Fruit fly (Drosophila melanogaster) whole organism, embryonic: ENCODE data around the gene Rack1.

Source experiments
- ATbp ChIP-seq: fragments of 200-800 bp; sonication (Bioruptor generic); optimal IDR thresholded peaks from 2 replicates; lab custom pipeline; 2017; ENCODE audit warnings: missing biosample characterization, mild to moderate bottlenecking, missing genetic modification characterization, missing genetic modification reagents
- Bdp1 ChIP-seq: fragments of 200-800 bp; sonication (Bioruptor generic); optimal IDR thresholded peaks from 3 replicates; lab custom pipeline; 2016; ENCODE audit warnings: missing biosample characterization, missing genetic modification characterization
- Bgb ChIP-seq: fragments of 200-800 bp; sonication (Bioruptor generic); IDR thresholded peaks from 2 replicates; pipeline ENCODE4 v1.3.6; 2022; ENCODE audit warnings: missing biosample characterization, missing genetic modification characterization; ENCODE audit not compliant: partially characterized antibody
- CG12236 ChIP-seq: fragments of 200-800 bp; sonication (Bioruptor generic); optimal IDR thresholded peaks from 2 replicates; lab custom pipeline; 2016; ENCODE audit warnings: missing biosample characterization, missing genetic modification characterization
- CG15479 ChIP-seq: fragments of 200-800 bp; sonication (Bioruptor generic); optimal IDR thresholded peaks from 3 replicates; lab custom pipeline; 2019; ENCODE audit warnings: missing biosample characterization, mild to moderate bottlenecking, missing genetic modification characterization, moderate library complexity
- CG15601 ChIP-seq: fragments of 200-800 bp; sonication (Bioruptor generic); optimal IDR thresholded peaks from 3 replicates; lab custom pipeline; 2019; ENCODE audit warnings: missing biosample characterization, mild to moderate bottlenecking, missing genetic modification characterization, moderate library complexity
- CG16813 ChIP-seq: fragments of 200-800 bp; sonication (Bioruptor generic); IDR thresholded peaks from 3 replicates; pipeline ENCODE4 v1.3.6; 2022; ENCODE audit warnings: missing biosample characterization, missing genetic modification characterization; ENCODE audit not compliant: partially characterized antibody
- CG17359 ChIP-seq: fragments of 200-800 bp; sonication (Bioruptor generic); optimal IDR thresholded peaks from 3 replicates; lab custom pipeline; 2018; ENCODE audit warnings: missing biosample characterization, mild to moderate bottlenecking, missing genetic modification characterization, moderate library complexity
- CG2678 ChIP-seq: fragments of 200-800 bp; sonication (Bioruptor generic); optimal IDR thresholded peaks from 3 replicates; lab custom pipeline; 2019; ENCODE audit warnings: missing biosample characterization, mild to moderate bottlenecking, missing genetic modification characterization, moderate library complexity
- CG2875 ChIP-seq: fragments of 200-800 bp; sonication (Bioruptor generic); optimal IDR thresholded peaks from 2 replicates; lab custom pipeline; 2017; ENCODE audit warnings: missing biosample characterization, mild to moderate bottlenecking, missing genetic modification characterization, missing genetic modification reagents
- CG30020 ChIP-seq: fragments of 200-800 bp; optimal IDR thresholded peaks from 2 replicates; lab custom pipeline; 2019; ENCODE audit warnings: missing biosample characterization, mild to moderate bottlenecking, missing genetic modification characterization, moderate library complexity
- CG34224 ChIP-seq: fragments of 200-800 bp; sonication (Bioruptor generic); IDR thresholded peaks from 3 replicates; pipeline ENCODE4 v1.3.6; 2022; ENCODE audit warnings: missing biosample characterization, missing genetic modification characterization; ENCODE audit not compliant: partially characterized antibody
- CG42726 ChIP-seq: fragments of 200-800 bp; sonication (Bioruptor generic); IDR thresholded peaks from 2 replicates; pipeline ENCODE4 v1.3.6; 2022; ENCODE audit warnings: missing biosample characterization, missing genetic modification characterization; ENCODE audit not compliant: partially characterized antibody
- CG4404 ChIP-seq: fragments of 200-800 bp; sonication (Bioruptor generic); IDR thresholded peaks from 2 replicates; pipeline ENCODE4 v1.3.6; 2022; ENCODE audit warnings: missing biosample characterization, missing genetic modification characterization
- CG6765 ChIP-seq: fragments of 200-800 bp; sonication (Bioruptor generic); optimal IDR thresholded peaks from 3 replicates; lab custom pipeline; 2017; ENCODE audit warnings: missing biosample characterization, mild to moderate bottlenecking, missing genetic modification characterization
- CG9817 ChIP-seq: fragments of 200-800 bp; sonication (Bioruptor generic); optimal IDR thresholded peaks from 2 replicates; lab custom pipeline; 2018; ENCODE audit warnings: missing biosample characterization, mild to moderate bottlenecking, missing genetic modification characterization, moderate library complexity
- Dad ChIP-seq: fragments of 200-800 bp; sonication (Bioruptor generic); optimal IDR thresholded peaks from 3 replicates; lab custom pipeline; 2016; ENCODE audit warnings: missing biosample characterization, missing genetic modification characterization
- Dll ChIP-seq: fragments of 200-800 bp; sonication (Bioruptor generic); IDR thresholded peaks from 4 replicates; pipeline ENCODE4 v1.3.6; 2022; ENCODE audit warnings: missing biosample characterization, missing genetic modification characterization; ENCODE audit not compliant: partially characterized antibody
- Doc3 ChIP-seq: fragments of 200-800 bp; sonication (Bioruptor generic); IDR thresholded peaks from 3 replicates; pipeline ENCODE4 v1.3.6; 2022; ENCODE audit warnings: missing biosample characterization, missing genetic modification characterization; ENCODE audit not compliant: partially characterized antibody
- H15 ChIP-seq: fragments of 200-800 bp; sonication (Bioruptor generic); IDR thresholded peaks from 3 replicates; pipeline ENCODE4 v1.3.6; 2022; ENCODE audit warnings: missing biosample characterization, missing genetic modification characterization
- HmgD ChIP-seq: fragments of 200-800 bp; sonication (Bioruptor generic); optimal IDR thresholded peaks from 3 replicates; lab custom pipeline; 2016; ENCODE audit warnings: missing biosample characterization, missing genetic modification characterization
- NfI ChIP-seq: fragments of 200-800 bp; sonication (Bioruptor generic); optimal IDR thresholded peaks from 3 replicates; lab custom pipeline; 2018; ENCODE audit warnings: missing biosample characterization, mild to moderate bottlenecking, missing genetic modification characterization, moderate library complexity
- Scr ChIP-seq: fragments of 200-800 bp; sonication (Bioruptor generic); IDR thresholded peaks from 2 replicates; pipeline ENCODE4 v1.3.6; 2022; ENCODE audit warnings: missing biosample characterization, missing genetic modification characterization; ENCODE audit not compliant: partially characterized antibody
- Sin3A ChIP-seq: fragments of >200 bp; optimal IDR thresholded peaks from 2 replicates; lab custom pipeline; 2018
- Sox100B ChIP-seq: fragments of 200-800 bp; sonication (Bioruptor generic); optimal IDR thresholded peaks from 3 replicates; lab custom pipeline; 2018; ENCODE audit warnings: missing biosample characterization, mild to moderate bottlenecking, missing genetic modification characterization
- amos ChIP-seq: fragments of 200-800 bp; sonication (Bioruptor generic); IDR thresholded peaks from 2 replicates; pipeline ENCODE4 v1.3.6; 2022; ENCODE audit warnings: missing biosample characterization, missing genetic modification characterization; ENCODE audit not compliant: partially characterized antibody
- ato ChIP-seq: fragments of 200-800 bp; sonication (Bioruptor generic); IDR thresholded peaks from 2 replicates; pipeline ENCODE4 v1.3.6; 2022; ENCODE audit warnings: missing biosample characterization, missing genetic modification characterization; ENCODE audit not compliant: partially characterized antibody
- bbx ChIP-seq: fragments of 200-800 bp; sonication (Bioruptor generic); IDR thresholded peaks from 2 replicates; pipeline ENCODE4 v1.3.6; 2022; ENCODE audit warnings: missing biosample characterization, missing genetic modification characterization; ENCODE audit not compliant: partially characterized antibody
- bcd ChIP-seq: fragments of 200-800 bp; sonication (Bioruptor generic); optimal IDR thresholded peaks from 2 replicates; lab custom pipeline; 2017; ENCODE audit warnings: missing biosample characterization, mild to moderate bottlenecking, missing genetic modification characterization
- chinmo ChIP-seq: fragments of 200-800 bp; sonication (Bioruptor generic); IDR thresholded peaks from 4 replicates; pipeline ENCODE4 v1.3.6; 2022; ENCODE audit warnings: missing biosample characterization, missing genetic modification characterization; ENCODE audit not compliant: partially characterized antibody
- chn ChIP-seq: fragments of 200-800 bp; sonication (Bioruptor generic); optimal IDR thresholded peaks from 2 replicates; lab custom pipeline; 2016; ENCODE audit warnings: missing biosample characterization, missing genetic modification characterization
- ci ChIP-seq: fragments of 200-800 bp; sonication (Bioruptor generic); IDR thresholded peaks from 3 replicates; pipeline ENCODE4 v1.3.6; 2022; ENCODE audit warnings: missing biosample characterization, missing genetic modification characterization
- da ChIP-seq: fragments of 200-800 bp; sonication (Bioruptor generic); optimal IDR thresholded peaks from 2 replicates; lab custom pipeline; 2016; ENCODE audit warnings: missing biosample characterization, missing genetic modification characterization
- dimm ChIP-seq: fragments of 200-800 bp; sonication (Bioruptor generic); IDR thresholded peaks from 2 replicates; pipeline ENCODE4 v1.3.6; 2022; ENCODE audit warnings: missing biosample characterization, missing genetic modification characterization
- ham ChIP-seq: fragments of 200-800 bp; sonication (Bioruptor generic); IDR thresholded peaks from 2 replicates; pipeline ENCODE4 v1.3.6; 2022; ENCODE audit warnings: missing biosample characterization, missing genetic modification characterization
- hb ChIP-seq: fragments of 200-800 bp; sonication (Bioruptor generic); IDR thresholded peaks from 3 replicates; pipeline ENCODE4 v1.3.6; 2022; ENCODE audit warnings: missing biosample characterization, missing genetic modification characterization; ENCODE audit not compliant: partially characterized antibody
- hkb ChIP-seq, 2 experiments: fragments of 200-800 bp in 1 of 2; fragments of >200 bp in 1 of 2; sonication (Bioruptor generic) in 1 of 2; IDR thresholded peaks in 1 of 2; optimal IDR thresholded peaks in 1 of 2; 2 replicates each; pipeline versions ENCODE4 v1.3.6 to Lab custom; 2017 to 2022; ENCODE audit warnings: missing biosample characterization in 1 of 2, missing genetic modification characterization in 1 of 2
- jing ChIP-seq: fragments of 200-800 bp; sonication (Bioruptor generic); optimal IDR thresholded peaks from 2 replicates; lab custom pipeline; 2018; ENCODE audit warnings: missing biosample characterization, mild to moderate bottlenecking, missing genetic modification characterization
- kah ChIP-seq: fragments of 200-800 bp; sonication (Bioruptor generic); optimal IDR thresholded peaks from 2 replicates; lab custom pipeline; 2018; ENCODE audit warnings: missing biosample characterization, mild to moderate bottlenecking, missing genetic modification characterization
- knrl ChIP-seq: fragments of 200-800 bp; sonication (Bioruptor generic); IDR thresholded peaks from 3 replicates; pipeline ENCODE4 v1.3.6; 2022; ENCODE audit warnings: missing biosample characterization, missing genetic modification characterization; ENCODE audit not compliant: partially characterized antibody
- mld ChIP-seq: fragments of 200-800 bp; sonication (Bioruptor generic); IDR thresholded peaks from 3 replicates; pipeline ENCODE4 v1.3.6; 2022; ENCODE audit warnings: missing biosample characterization, missing genetic modification characterization; ENCODE audit not compliant: partially characterized antibody
- nau ChIP-seq: fragments of 200-800 bp; sonication (Bioruptor generic); optimal IDR thresholded peaks from 3 replicates; lab custom pipeline; 2017; ENCODE audit warnings: missing biosample characterization, mild to moderate bottlenecking, missing genetic modification characterization, missing genetic modification reagents
- p53 ChIP-seq: fragments of 200-800 bp; sonication (Bioruptor generic); optimal IDR thresholded peaks from 2 replicates; lab custom pipeline; 2016; ENCODE audit warnings: missing biosample characterization, missing genetic modification characterization
- sens ChIP-seq: fragments of 200-800 bp; sonication (Bioruptor generic); peaks from one replicate; lab custom pipeline; 2016; ENCODE audit warnings: missing biosample characterization, missing genetic modification characterization
- slbo ChIP-seq: fragments of 200-800 bp; sonication (Bioruptor generic); IDR thresholded peaks from 2 replicates; pipeline ENCODE4 v1.3.6; 2022; ENCODE audit warnings: missing biosample characterization, missing genetic modification characterization
- stc ChIP-seq: fragments of 200-800 bp; sonication (Bioruptor generic); IDR thresholded peaks from 2 replicates; pipeline ENCODE4 v1.3.6; 2022; ENCODE audit warnings: missing biosample characterization, missing genetic modification characterization
- tna ChIP-seq: fragments of 200-800 bp; sonication (Bioruptor generic); IDR thresholded peaks from 2 replicates; pipeline ENCODE4 v1.3.6; 2022; ENCODE audit warnings: missing biosample characterization, missing genetic modification characterization; ENCODE audit not compliant: partially characterized antibody
- unc-4 ChIP-seq: fragments of 200-800 bp; sonication (Bioruptor generic); IDR thresholded peaks from 2 replicates; pipeline ENCODE4 v1.3.6; 2022; ENCODE audit warnings: missing biosample characterization, missing genetic modification characterization; ENCODE audit not compliant: partially characterized antibody
- wor ChIP-seq: fragments of 200-800 bp; sonication (Bioruptor generic); IDR thresholded peaks from 2 replicates; pipeline ENCODE4 v1.3.6; 2022; ENCODE audit warnings: missing biosample characterization, missing genetic modification characterization

The Rack1 gene

DNA sequence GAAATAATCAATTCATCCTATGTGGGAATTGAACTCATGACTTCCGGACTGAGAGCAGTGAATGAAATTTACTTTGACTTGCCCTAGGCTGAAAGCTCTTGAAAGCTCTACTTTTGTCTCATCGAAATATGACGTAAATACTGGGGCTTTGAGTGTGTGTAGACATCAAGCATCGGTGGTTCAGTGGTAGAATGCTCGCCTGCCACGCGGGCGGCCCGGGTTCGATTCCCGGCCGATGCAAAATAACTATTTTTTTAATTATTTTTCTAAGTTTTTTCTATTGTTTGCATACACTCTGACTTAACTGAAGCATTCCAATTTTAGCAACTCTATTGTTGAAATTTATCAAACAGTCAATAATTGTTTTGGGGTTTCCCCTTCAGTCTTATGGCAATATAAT lies 45.6 kb upstream of the Rack1 start:
- TF ChIP-seq ATbp (GFP tag; lab: Kevin White, UChicago) (no peak), Dad (no peak), Bgb (peak; percentile 88), NfI (GFP tag; lab: Kevin White, UChicago) (no peak), CG6765 (no peak), CG42726 (GFP tag; lab: Robert Waterston, UW) (peak; percentile 87), sens (peak; percentile 3), mld (GFP tag; lab: Robert Waterston, UW) (peak; percentile 94), Sox100B (GFP tag; lab: Kevin White, UChicago) (no peak), Doc3 (GFP tag; lab: Robert Waterston, UW) (peak; percentile 50; the same call in 2 of the 3 replicates), CG12236 (GFP tag; lab: Kevin White, UChicago) (no peak), unc-4 (GFP tag; lab: Robert Waterston, UW) (peak; percentile 59), p53 (GFP tag; lab: Kevin White, UChicago) (no peak), Scr (GFP tag; lab: Robert Waterston, UW) (peak; percentile 70), CG16813 (GFP tag; lab: Robert Waterston, UW) (peak; percentile 75), CG15479 (GFP tag; lab: Kevin White, UChicago) (no peak), wor (no peak), bbx (peak; percentile 79), ci (GFP tag; lab: Robert Waterston, UW) (peak; percentile 17; the same call in 2 of the 3 replicates), CG2875 (GFP tag; lab: Kevin White, UChicago) (no peak), Bdp1 (peak; percentile 96), stc (GFP tag; lab: Robert Waterston, UW) (peak; percentile 50; the same call in 1 of the 2 replicates), CG15601 (tag; lab: Kevin White, UChicago) (no peak), dimm (no peak), Sin3A (lab: Kevin White, UChicago) (no peak), CG17359 (tag; lab: Kevin White, UChicago) (no peak), jing (no peak), hkb (optimal IDR thresholded peaks at IDR 0.05; lab: Kevin White, UChicago) (no peak), hkb (GFP tag; IDR thresholded peaks at IDR 0.05; lab: Robert Waterston, UW) (peak; percentile 32; the same call in 1 of the 2 replicates), da (GFP tag; lab: Kevin White, UChicago) (no peak), amos (GFP tag; lab: Robert Waterston, UW) (peak; percentile 72), ham (GFP tag; lab: Robert Waterston, UW) (no peak), CG34224 (GFP tag; lab: Robert Waterston, UW) (peak; percentile 70), chinmo (GFP tag; lab: Robert Waterston, UW) (peak; percentile 44; the same call in 1 of the 4 replicates), nau (GFP tag; lab: Kevin White, UChicago) (no peak), CG4404 (GFP tag; lab: Robert Waterston, UW) (no peak), bcd (GFP tag; lab: Kevin White, UChicago) (no peak), slbo (0 out of 2 replicates have a peak, but pooled peaks have one; percentile 15), CG9817 (tag; lab: Kevin White, UChicago) (no peak), hb (peak; percentile 87), kah (GFP tag; lab: Kevin White, UChicago) (no peak), chn (GFP tag; lab: Kevin White, UChicago) (no peak), H15 (GFP tag; lab: Robert Waterston, UW) (no peak), Dll (GFP tag; lab: Robert Waterston, UW) (peak; percentile 61; the same call in 3 of the 4 replicates), HmgD (GFP tag; lab: Kevin White, UChicago) (no peak), knrl (GFP tag; lab: Robert Waterston, UW) (peak; percentile 78), CG30020 (no peak), ato (GFP tag; lab: Robert Waterston, UW) (peak; percentile 93), CG2678 (tag; lab: Kevin White, UChicago) (no peak), tna (GFP tag; lab: Robert Waterston, UW) (peak; percentile 92)
